Worm (Caenorhabditis elegans): Measurements from ENCODE around the gene Y38E10A.34.

- TF ChIP-seq mdl-1 (tag; optimal IDR thresholded peaks at IDR 0.05) (no peak), nhr-237 (tag; optimal IDR thresholded peaks at IDR 0.05) (no peak)
These were observed 23.5 kb downstream of the Y38E10A.34 start, which contains the start of gene rgs-4 for ce11 chrII:12654447-12654846.

Measured in whole organism, L1 larva.